Worm (Caenorhabditis elegans) whole organism, young adult: ENCODE measurements around the gene cah-2.

ENCODE experiments used
- B0035.1 ChIP-seq: sonication (generic microtip); optimal IDR thresholded peaks from 2 replicates; lab custom pipeline; 2016; ENCODE audit warnings: missing genetic modification characterization, mild to moderate bottlenecking, missing compliant biosample characterization, missing genotype, missing genetic modification reagents
- B0261.1 ChIP-seq: sonication (generic microtip); optimal IDR thresholded peaks from 2 replicates; lab custom pipeline; 2016; ENCODE audit warnings: mild to moderate bottlenecking, missing genetic modification characterization, moderate library complexity, missing compliant biosample characterization
- F10E7.11 ChIP-seq: sonication (generic microtip); optimal IDR thresholded peaks from 2 replicates; lab custom pipeline; 2017; ENCODE audit warnings: mild to moderate bottlenecking, missing genetic modification characterization, moderate library complexity, missing compliant biosample characterization
- F22D6.2 ChIP-seq: sonication (generic microtip); optimal IDR thresholded peaks from 2 replicates; lab custom pipeline; 2016; ENCODE audit warnings: mild to moderate bottlenecking, missing genetic modification characterization, missing compliant biosample characterization
- F49E8.2 ChIP-seq: sonication (generic microtip); optimal IDR thresholded peaks from 3 replicates; lab custom pipeline; 2017; ENCODE audit warnings: missing genetic modification characterization, mild to moderate bottlenecking, missing compliant biosample characterization, antibody characterized with exemption, moderate library complexity; ENCODE audit not compliant: insufficient read depth
- F57A8.1 ChIP-seq: fragments of 200-800 bp; sonication (Bioruptor generic); optimal IDR thresholded peaks from 2 replicates; lab custom pipeline; 2018; ENCODE audit warnings: mild to moderate bottlenecking, missing genetic modification characterization, moderate library complexity, missing compliant biosample characterization
- T26A5.8 ChIP-seq: sonication (generic microtip); optimal IDR thresholded peaks from 2 replicates; lab custom pipeline; 2016; ENCODE audit warnings: missing genetic modification characterization, missing compliant biosample characterization
- Y53F4B.3 ChIP-seq: fragments of 200-800 bp; sonication (Bioruptor generic); IDR thresholded peaks from 2 replicates; pipeline ENCODE4 v1.3.6; 2022; ENCODE audit warnings: missing genetic modification reagents, missing genetic modification characterization, missing compliant biosample characterization
- Y53G8AR.9 ChIP-seq: fragments of 200-800 bp; sonication (Bioruptor generic); conservative IDR thresholded peaks from 2 replicates; pipeline ENCODE4 v1.3.6; 2022; ENCODE audit warnings: missing genetic modification reagents, missing genetic modification characterization, missing compliant biosample characterization
- aptf-3 ChIP-seq: fragments of 200-800 bp; sonication (Bioruptor generic); IDR thresholded peaks from 2 replicates; pipeline ENCODE4 v1.3.6; 2022; ENCODE audit warnings: missing genetic modification characterization, missing compliant biosample characterization
- atf-7 ChIP-seq: sonication (generic microtip); optimal IDR thresholded peaks from 2 replicates; lab custom pipeline; 2017; ENCODE audit warnings: mild to moderate bottlenecking, missing genetic modification characterization, missing compliant biosample characterization
- ceh-58 ChIP-seq: fragments of 200-800 bp; sonication (Bioruptor generic); IDR thresholded peaks from 2 replicates; pipeline ENCODE4 v1.3.6; 2022; ENCODE audit warnings: missing genetic modification characterization, missing compliant biosample characterization
- ceh-79 ChIP-seq: sonication (generic microtip); optimal IDR thresholded peaks from 2 replicates; lab custom pipeline; 2017; ENCODE audit warnings: mild to moderate bottlenecking, missing genetic modification characterization, missing compliant biosample characterization
- chd-7 ChIP-seq: sonication (generic microtip); optimal IDR thresholded peaks from 2 replicates; lab custom pipeline; 2016; ENCODE audit warnings: mild to moderate bottlenecking, missing genetic modification characterization, moderate library complexity, missing compliant biosample characterization
- die-1 ChIP-seq: sonication (generic microtip); optimal IDR thresholded peaks from 2 replicates; lab custom pipeline; 2016; ENCODE audit warnings: missing genotype, mild to moderate bottlenecking, missing genetic modification characterization, missing compliant biosample characterization
- dpff-1 ChIP-seq: sonication (generic microtip); optimal IDR thresholded peaks from 2 replicates; lab custom pipeline; 2017; ENCODE audit warnings: mild to moderate bottlenecking, missing genetic modification characterization, missing compliant biosample characterization
- ets-4 ChIP-seq: fragments of 200-800 bp; sonication (Bioruptor generic); optimal IDR thresholded peaks from 2 replicates; lab custom pipeline; 2018; ENCODE audit warnings: mild to moderate bottlenecking, missing genetic modification characterization, missing compliant biosample characterization
- hlh-26 ChIP-seq: fragments of 200-800 bp; sonication (Bioruptor generic); conservative IDR thresholded peaks from 2 replicates; pipeline ENCODE4 v1.3.6; 2022; ENCODE audit warnings: missing genetic modification reagents, missing genetic modification characterization, missing compliant biosample characterization
- hsf-1 ChIP-seq: fragments of 200-800 bp; sonication (Bioruptor generic); IDR thresholded peaks from 2 replicates; pipeline ENCODE4 v1.3.6; 2022; ENCODE audit warnings: missing genetic modification reagents, missing genetic modification characterization, missing compliant biosample characterization
- lag-1 ChIP-seq: fragments of 200-800 bp; sonication (Bioruptor generic); IDR thresholded peaks from 2 replicates; pipeline ENCODE4 v1.3.6; 2022; ENCODE audit warnings: missing genetic modification reagents, missing genetic modification characterization, missing compliant biosample characterization
- let-526 ChIP-seq: fragments of 200-800 bp; sonication (Bioruptor generic); IDR thresholded peaks from 2 replicates; pipeline ENCODE4 v1.3.6; 2022; ENCODE audit warnings: missing genetic modification reagents, missing genetic modification characterization, missing compliant biosample characterization
- let-607 ChIP-seq, 2 experiments: fragments of 200-800 bp in 1 of 2; sonication (Bioruptor generic) in 1 of 2; sonication (generic microtip) in 1 of 2; optimal IDR thresholded peaks; 2 replicates each; lab custom pipeline; 2016 to 2018; ENCODE audit warnings: mild to moderate bottlenecking in 2 of 2, missing compliant biosample characterization in 2 of 2, missing genetic modification characterization in 2 of 2, moderate library complexity in 2 of 2, missing genotype in 1 of 2
- lin-26 ChIP-seq: fragments of 200-800 bp; sonication (Bioruptor generic); IDR thresholded peaks from 2 replicates; pipeline ENCODE4 v1.3.6; 2022; ENCODE audit warnings: missing genetic modification reagents, missing genetic modification characterization, missing compliant biosample characterization
- lin-35 ChIP-seq, 3 experiments: fragments of 150-350 bp in 2 of 3; sonication (generic microtip) in 1 of 3; optimal IDR thresholded peaks; 2 replicates each; lab custom pipeline; 2014 to 2018; ENCODE audit warnings: missing biosample characterization in 3 of 3, missing genetic modification characterization in 3 of 3, missing genetic modification reagents in 3 of 3
- madf-3 ChIP-seq: fragments of 200-800 bp; sonication (Bioruptor generic); IDR thresholded peaks from 2 replicates; pipeline ENCODE4 v1.3.6; 2022; ENCODE audit warnings: missing genetic modification reagents, missing genetic modification characterization, missing compliant biosample characterization
- mxl-1 ChIP-seq: sonication (generic microtip); optimal IDR thresholded peaks from 2 replicates; lab custom pipeline; 2016; ENCODE audit warnings: missing genetic modification characterization, missing compliant biosample characterization
- nhr-27 ChIP-seq: fragments of 200-800 bp; sonication (Bioruptor generic); optimal IDR thresholded peaks from 2 replicates; lab custom pipeline; 2018; ENCODE audit warnings: mild to moderate bottlenecking, missing genetic modification characterization, moderate library complexity, missing compliant biosample characterization
- nhr-80 ChIP-seq: sonication (generic microtip); optimal IDR thresholded peaks from 2 replicates; lab custom pipeline; 2016; ENCODE audit warnings: missing genetic modification characterization, missing compliant biosample characterization
- nhr-90 ChIP-seq: sonication (generic microtip); optimal IDR thresholded peaks from 2 replicates; lab custom pipeline; 2016; ENCODE audit warnings: missing genotype, mild to moderate bottlenecking, missing genetic modification characterization, missing compliant biosample characterization
- sptf-2 ChIP-seq: fragments of 200-800 bp; sonication (Bioruptor generic); optimal IDR thresholded peaks from 2 replicates; lab custom pipeline; 2018; ENCODE audit warnings: mild to moderate bottlenecking, missing genetic modification characterization, missing compliant biosample characterization
- tbp1 ChIP-seq: fragments of 200-800 bp; sonication (Bioruptor generic); optimal IDR thresholded peaks from 2 replicates; lab custom pipeline; 2018; ENCODE audit warnings: mild to moderate bottlenecking, missing genetic modification characterization, missing compliant biosample characterization
- tbx-9 ChIP-seq: sonication (generic microtip); optimal IDR thresholded peaks from 2 replicates; lab custom pipeline; 2016; ENCODE audit warnings: borderline replicate concordance, missing genetic modification characterization, inconsistent platforms, missing compliant biosample characterization
- tlf-1 ChIP-seq: fragments of 200-800 bp; sonication (Bioruptor generic); optimal IDR thresholded peaks from 2 replicates; lab custom pipeline; 2018; ENCODE audit warnings: mild to moderate bottlenecking, missing genetic modification characterization, missing compliant biosample characterization
- xnd-1 ChIP-seq: sonication (generic microtip); optimal IDR thresholded peaks from 2 replicates; lab custom pipeline; 2016; ENCODE audit warnings: missing genotype, missing genetic modification reagents, missing genetic modification characterization, missing compliant biosample characterization
- zim-3 ChIP-seq: sonication (generic microtip); optimal IDR thresholded peaks from 2 replicates; lab custom pipeline; 2017; ENCODE audit warnings: mild to moderate bottlenecking, missing genetic modification characterization, moderate library complexity, missing compliant biosample characterization
- ztf-25 ChIP-seq: fragments of 200-800 bp; sonication (Bioruptor generic); IDR thresholded peaks from 2 replicates; pipeline ENCODE4 v1.3.6; 2022; ENCODE audit warnings: missing genetic modification reagents, missing genetic modification characterization, missing compliant biosample characterization
- ztf-26 ChIP-seq: sonication (generic microtip); optimal IDR thresholded peaks from 2 replicates; lab custom pipeline; 2017; ENCODE audit warnings: missing genetic modification characterization, missing compliant biosample characterization
- ztf-28 ChIP-seq: fragments of 200-800 bp; sonication (Bioruptor generic); IDR thresholded peaks from 2 replicates; pipeline ENCODE4 v1.3.6; 2022; ENCODE audit warnings: missing genetic modification reagents, missing genetic modification characterization, missing compliant biosample characterization

Gene cah-2

ce11 chrII:7494155-7494554 is 11.2 kb upstream of the cah-2 start, which contains the start of gene R10H1.1:
Gene R10H1.1, plus strand, starts transcription at chrII:7494455.
- no peak for TF ChIP-seq nhr-80 (tag; lab: Kevin White, UChicago)
- no peak for TF ChIP-seq die-1
- no peak for TF ChIP-seq ceh-58
- TF ChIP-seq tlf-1: no peak
- no peak for TF ChIP-seq chd-7
- TF ChIP-seq let-526 (GFP tag; lab: Robert Waterston, UW): no peak
- TF ChIP-seq F22D6.2: no peak
- TF ChIP-seq hsf-1 (GFP tag; lab: Robert Waterston, UW): no peak
- no peak for TF ChIP-seq sptf-2 (GFP tag; lab: Kevin White, UChicago)
- TF ChIP-seq ets-4 (GFP tag; lab: Kevin White, UChicago): no peak
- no peak for TF ChIP-seq atf-7
- TF ChIP-seq lin-35 (GFP tag; optimal IDR thresholded peaks at IDR 0.05; lab: Kevin White, UChicago): no peak
- TF ChIP-seq let-607 (tag; optimal IDR thresholded peaks at IDR 0.05; lab: Kevin White, UChicago): no peak
- no peak for TF ChIP-seq mxl-1 (tag; lab: Kevin White, UChicago)
- no peak for TF ChIP-seq tbx-9 (tag; lab: Kevin White, UChicago)
- TF ChIP-seq, all 124 proteins: peak for 0

- TF ChIP-seq B0261.1 (tag; lab: Kevin White, UChicago) (no peak), lin-26 (GFP tag; lab: Robert Waterston, UW) (no peak), F10E7.11 (tag; lab: Kevin White, UChicago) (no peak), ztf-25 (GFP tag; lab: Robert Waterston, UW) (no peak), hlh-26 (GFP tag; lab: Robert Waterston, UW) (no peak), F57A8.1 (GFP tag; lab: Kevin White, UChicago) (no peak), nhr-80 (tag; lab: Kevin White, UChicago) (no peak), xnd-1 (tag; lab: Kevin White, UChicago) (no peak), zim-3 (no peak), F49E8.2 (no peak), B0035.1 (tag; lab: Kevin White, UChicago) (no peak), F22D6.2 (no peak), Y53F4B.3 (GFP tag; lab: Robert Waterston, UW) (no peak), ztf-26 (tag; lab: Kevin White, UChicago) (no peak), ztf-28 (GFP tag; lab: Robert Waterston, UW) (no peak), nhr-90 (no peak), Y53G8AR.9 (GFP tag; lab: Robert Waterston, UW) (no peak), tbp1 (GFP tag; lab: Kevin White, UChicago) (no peak), lag-1 (GFP tag; lab: Robert Waterston, UW) (no peak), T26A5.8 (tag; lab: Kevin White, UChicago) (no peak)
Observed at ce11 chrII:7493599-7493998, 10.7 kb upstream of the cah-2 start, which contains the start of gene nas-23. Gene nas-23, minus strand, starts transcription at chrII:7493699.

- no peak for TF ChIP-seq aptf-3
- TF ChIP-seq dpff-1 (tag; lab: Kevin White, UChicago): no peak
- no peak for TF ChIP-seq nhr-27
- TF ChIP-seq ceh-79 (tag; lab: Kevin White, UChicago): no peak
- TF ChIP-seq zim-3: no peak
- TF ChIP-seq F57A8.1 (GFP tag; lab: Kevin White, UChicago): no peak
- no peak for TF ChIP-seq chd-7
- no peak for TF ChIP-seq madf-3
Observed at ce11 chrII:7489605-7490004, 6.7 kb upstream of the cah-2 start, which contains the start of gene D1022.9. Gene D1022.9, minus strand, starts transcription at chrII:7489705.
